Worm (Caenorhabditis elegans) whole organism, L1 larva: ENCODE data around the gene htz-1.
A peak's percentile ranks its signal among the peaks of the same experiment; 100 is the strongest.

Experiments used
- C16A3.4 ChIP-seq: fragments of 150-350 bp; optimal IDR thresholded peaks from 2 replicates; lab custom pipeline; 2014; ENCODE audit warnings: missing biosample characterization, missing genetic modification characterization
- aha-1 ChIP-seq: fragments of 150-350 bp; optimal IDR thresholded peaks from 2 replicates; lab custom pipeline; 2014; ENCODE audit warnings: missing biosample characterization, missing genetic modification characterization
- alr-1 ChIP-seq: fragments of 200-800 bp; sonication (Bioruptor generic); optimal IDR thresholded peaks from 2 replicates; lab custom pipeline; 2018; ENCODE audit warnings: borderline replicate concordance, mild to moderate bottlenecking, missing genetic modification characterization, missing compliant biosample characterization
- aly-2 ChIP-seq: fragments of 150-350 bp; optimal IDR thresholded peaks from 2 replicates; lab custom pipeline; 2014; ENCODE audit warnings: missing biosample characterization, missing genetic modification characterization
- ceh-63 ChIP-seq: fragments of 200-800 bp; sonication (Bioruptor generic); optimal IDR thresholded peaks from 2 replicates; lab custom pipeline; 2018; ENCODE audit warnings: mild to moderate bottlenecking, missing genetic modification characterization, missing compliant biosample characterization
- ceh-82 ChIP-seq, 3 experiments: fragments of 150-350 bp in 1 of 3; sonication (generic microtip) in 2 of 3; optimal IDR thresholded peaks; 2 replicates each; lab custom pipeline; 2014 to 2017; ENCODE audit warnings: missing biosample characterization in 3 of 3, missing genetic modification characterization in 3 of 3
- ceh-88 ChIP-seq: fragments of 200-800 bp; sonication (Bioruptor generic); IDR thresholded peaks from 2 replicates; pipeline ENCODE4 v1.3.6; 2022; ENCODE audit warnings: missing genetic modification characterization, missing compliant biosample characterization
- ceh-90 ChIP-seq: sonication (generic microtip); optimal IDR thresholded peaks from 2 replicates; lab custom pipeline; 2016; ENCODE audit warnings: missing genetic modification characterization, missing compliant biosample characterization
- dpl-1 ChIP-seq, 3 experiments: fragments of 150-350 bp in 2 of 3; sonication (generic microtip) in 1 of 3; optimal IDR thresholded peaks; 2 replicates each; lab custom pipeline; 2014 to 2017; ENCODE audit warnings: missing biosample characterization in 3 of 3, missing genetic modification characterization in 3 of 3, missing genetic modification reagents in 3 of 3
- dsc-1 ChIP-seq: sonication (generic microtip); optimal IDR thresholded peaks from 2 replicates; lab custom pipeline; 2016; ENCODE audit warnings: mild to moderate bottlenecking, missing genetic modification characterization, missing compliant biosample characterization
- efl-1 ChIP-seq, 4 experiments: fragments of 150-350 bp; optimal IDR thresholded peaks in 3 of 4; peaks in 1 of 4; 1 replicate in 1 of 4; 2 replicates in 3 of 4; lab custom pipeline; 2014; ENCODE audit warnings: missing biosample characterization in 2 of 4, missing genetic modification characterization in 2 of 4, missing genetic modification reagents in 2 of 4
- egl-27 ChIP-seq, 2 experiments: fragments of 150-350 bp in 1 of 2; sonication (generic microtip); optimal IDR thresholded peaks; 3 replicates each; lab custom pipeline; 2017 to 2018; ENCODE audit warnings: missing biosample characterization in 2 of 2, missing genetic modification characterization in 2 of 2, missing genetic modification reagents in 2 of 2
- elt-2 ChIP-seq: sonication (generic microtip); optimal IDR thresholded peaks from 2 replicates; lab custom pipeline; 2016; ENCODE audit warnings: missing genetic modification characterization, mild to moderate bottlenecking, inconsistent platforms, missing compliant biosample characterization, missing genetic modification reagents
- ets-5 ChIP-seq: fragments of 200-800 bp; sonication (Bioruptor generic); IDR thresholded peaks from 2 replicates; pipeline ENCODE4 v1.3.6; 2022; ENCODE audit warnings: missing genetic modification characterization, missing compliant biosample characterization
- fkh-10 ChIP-seq: sonication (generic microtip); optimal IDR thresholded peaks from 2 replicates; lab custom pipeline; 2017; ENCODE audit warnings: missing biosample characterization, missing genetic modification reagents, missing genetic modification characterization
- fkh-4 ChIP-seq: sonication (generic microtip); optimal IDR thresholded peaks from 2 replicates; lab custom pipeline; 2016; ENCODE audit warnings: missing compliant biosample characterization, missing genetic modification characterization, borderline replicate concordance
- grh-1 ChIP-seq: fragments of 200-800 bp; sonication (Bioruptor generic); IDR thresholded peaks from 2 replicates; pipeline ENCODE4 v1.3.6; 2022; ENCODE audit warnings: missing genetic modification reagents, missing genetic modification characterization, missing compliant biosample characterization
- hlh-17 ChIP-seq: fragments of 200-800 bp; sonication (Bioruptor generic); optimal IDR thresholded peaks from 2 replicates; lab custom pipeline; 2018; ENCODE audit warnings: missing genetic modification characterization, mild to moderate bottlenecking, missing compliant biosample characterization, moderate library complexity, borderline replicate concordance
- hlh-4 ChIP-seq: sonication (generic microtip); optimal IDR thresholded peaks from 2 replicates; lab custom pipeline; 2016; ENCODE audit warnings: mild to moderate bottlenecking, missing genetic modification characterization, missing compliant biosample characterization
- irx-1 ChIP-seq: sonication (generic microtip); optimal IDR thresholded peaks from 2 replicates; lab custom pipeline; 2016; ENCODE audit warnings: missing genetic modification characterization, missing compliant biosample characterization
- lin-13 ChIP-seq: fragments of 150-350 bp; optimal IDR thresholded peaks from 2 replicates; lab custom pipeline; 2014; ENCODE audit warnings: missing biosample characterization, missing genetic modification reagents, missing genetic modification characterization
- lin-15B ChIP-seq: fragments of 150-350 bp; sonication (generic microtip); optimal IDR thresholded peaks from 3 replicates; lab custom pipeline; 2014; ENCODE audit warnings: missing biosample characterization, missing genetic modification characterization
- lin-35 ChIP-seq, 2 experiments: fragments of 150-350 bp; optimal IDR thresholded peaks; 2 replicates each; lab custom pipeline; 2014; ENCODE audit warnings: missing biosample characterization in 2 of 2, missing genetic modification characterization in 2 of 2, missing genetic modification reagents in 2 of 2
- mdl-1 ChIP-seq, 2 experiments: fragments of 150-350 bp; optimal IDR thresholded peaks; 2 replicates each; lab custom pipeline; 2014 to 2017; ENCODE audit warnings: missing biosample characterization in 2 of 2, missing genetic modification characterization in 2 of 2, inconsistent platforms in 1 of 2
- nhr-11 ChIP-seq: fragments of 150-350 bp; optimal IDR thresholded peaks from 2 replicates; lab custom pipeline; 2014; ENCODE audit warnings: missing biosample characterization, missing genetic modification characterization
- nhr-12 ChIP-seq: sonication (generic microtip); optimal IDR thresholded peaks from 2 replicates; lab custom pipeline; 2017; ENCODE audit warnings: missing biosample characterization, missing genetic modification characterization
- nhr-19 ChIP-seq: fragments of 200-800 bp; sonication (Bioruptor generic); conservative IDR thresholded peaks from 2 replicates; pipeline ENCODE4 v1.3.6; 2022; ENCODE audit warnings: missing genetic modification characterization, missing compliant biosample characterization
- nhr-20 ChIP-seq: sonication (generic microtip); optimal IDR thresholded peaks from 2 replicates; lab custom pipeline; 2016; ENCODE audit warnings: mild to moderate bottlenecking, missing genetic modification characterization, missing compliant biosample characterization
- nhr-237 ChIP-seq: fragments of 150-350 bp; optimal IDR thresholded peaks from 2 replicates; lab custom pipeline; 2014; ENCODE audit warnings: missing biosample characterization, missing genetic modification characterization
- nhr-47 ChIP-seq: sonication (generic microtip); optimal IDR thresholded peaks from 2 replicates; lab custom pipeline; 2016; ENCODE audit warnings: mild to moderate bottlenecking, missing genetic modification characterization, moderate library complexity, missing compliant biosample characterization
- nhr-71 ChIP-seq: sonication (generic microtip); optimal IDR thresholded peaks from 2 replicates; lab custom pipeline; 2016; ENCODE audit warnings: mild to moderate bottlenecking, missing genetic modification characterization, moderate library complexity, missing compliant biosample characterization
- nhr-77 ChIP-seq: fragments of 150-350 bp; optimal IDR thresholded peaks from 2 replicates; lab custom pipeline; 2014; ENCODE audit warnings: missing biosample characterization, missing genetic modification characterization
- nhr-84 ChIP-seq: sonication (generic microtip); optimal IDR thresholded peaks from 2 replicates; lab custom pipeline; 2017; ENCODE audit warnings: missing biosample characterization, missing genetic modification characterization
- nhr-85 ChIP-seq: sonication (generic microtip); peaks from one replicate; lab custom pipeline; 2016; ENCODE audit warnings: missing genetic modification characterization, inconsistent platforms, missing compliant biosample characterization
- pag-3 ChIP-seq: sonication (generic microtip); optimal IDR thresholded peaks from 2 replicates; lab custom pipeline; 2017; ENCODE audit warnings: missing genetic modification characterization, mild to moderate bottlenecking, missing compliant biosample characterization, antibody characterized with exemption, borderline replicate concordance; ENCODE audit not compliant: insufficient read depth
- pax-3 ChIP-seq: fragments of 200-800 bp; sonication (Bioruptor generic); optimal IDR thresholded peaks from 2 replicates; lab custom pipeline; 2018; ENCODE audit warnings: mild to moderate bottlenecking, missing genetic modification characterization, moderate library complexity, missing compliant biosample characterization
- rnt-1 ChIP-seq: sonication (generic microtip); optimal IDR thresholded peaks from 2 replicates; lab custom pipeline; 2016; ENCODE audit warnings: mild to moderate bottlenecking, missing genetic modification characterization, moderate library complexity, missing compliant biosample characterization
- skn-1 ChIP-seq: fragments of 150-350 bp; optimal IDR thresholded peaks from 2 replicates; lab custom pipeline; 2014; ENCODE audit warnings: missing biosample characterization, missing genetic modification characterization
- snpc-4 ChIP-seq: fragments of 150-350 bp; optimal IDR thresholded peaks from 2 replicates; lab custom pipeline; 2014; ENCODE audit warnings: missing biosample characterization, missing genetic modification characterization
- sox-4 ChIP-seq: sonication (generic microtip); optimal IDR thresholded peaks from 2 replicates; lab custom pipeline; 2016; ENCODE audit warnings: missing genetic modification characterization, missing compliant biosample characterization
- unc-30 ChIP-seq: sonication (generic microtip); optimal IDR thresholded peaks from 2 replicates; lab custom pipeline; 2017; ENCODE audit warnings: missing biosample characterization, missing genetic modification characterization
- unc-86 ChIP-seq: sonication (generic microtip); optimal IDR thresholded peaks from 2 replicates; lab custom pipeline; 2016; ENCODE audit warnings: missing genetic modification characterization, missing compliant biosample characterization
- zip-4 ChIP-seq: fragments of 200-800 bp; sonication (Bioruptor generic); optimal IDR thresholded peaks from 2 replicates; lab custom pipeline; 2018; ENCODE audit warnings: mild to moderate bottlenecking, missing genetic modification characterization, moderate library complexity, missing compliant biosample characterization
- ztf-4 ChIP-seq: fragments of 150-350 bp; optimal IDR thresholded peaks from 2 replicates; lab custom pipeline; 2014; ENCODE audit warnings: missing biosample characterization, missing genetic modification characterization

Gene htz-1

ce11 chrIV:4469770-4470709, 24.0 kb downstream of the htz-1 start (continued):
- peak in 1 of 3 experiments; percentile 53 for TF ChIP-seq ceh-82 (tag; optimal IDR thresholded peaks at IDR 0.05; lab: Kevin White, UChicago)
- peak; percentile 69 for TF ChIP-seq unc-86 (tag; lab: Kevin White, UChicago)
- peak in 1 of 2 experiments; percentile 93 for TF ChIP-seq mdl-1 (tag; optimal IDR thresholded peaks at IDR 0.05; lab: Kevin White, UChicago)
- TF ChIP-seq snpc-4: peak; percentile 31
- peak; percentile 68 for TF ChIP-seq pax-3 (tag; lab: Kevin White, UChicago)
- peak; percentile 72 for TF ChIP-seq nhr-47 (tag; lab: Kevin White, UChicago)
- TF ChIP-seq zip-4 (GFP tag; lab: Kevin White, UChicago): peak; percentile 36
- TF ChIP-seq elt-2 (tag; lab: Kevin White, UChicago): peak; percentile 59
- TF ChIP-seq ceh-90 (tag; lab: Kevin White, UChicago): no peak
- TF ChIP-seq lin-13: peak; percentile 75
- TF ChIP-seq alr-1 (tag; lab: Kevin White, UChicago): no peak
- TF ChIP-seq sox-4 (tag; lab: Kevin White, UChicago): peak; percentile 47
- TF ChIP-seq dsc-1 (tag; lab: Kevin White, UChicago): no peak
- TF ChIP-seq nhr-20 (tag; lab: Kevin White, UChicago): peak; percentile 72
- TF ChIP-seq ceh-63 (GFP tag; lab: Kevin White, UChicago): no peak
- peak; percentile 80 for TF ChIP-seq ceh-88 (GFP tag; lab: Robert Waterston, UW)
- TF ChIP-seq hlh-4 (tag; lab: Kevin White, UChicago): no peak

ce11 chrIV:4470885-4471772, 25.1 kb downstream of the htz-1 start:
- no peak for TF ChIP-seq irx-1 (tag; lab: Kevin White, UChicago)
- no peak for TF ChIP-seq fkh-10 (GFP tag; lab: Kevin White, UChicago)
- peak; percentile 57 to 75 (median 65) for TF ChIP-seq dpl-1 (GFP tag; optimal IDR thresholded peaks at IDR 0.05; lab: Kevin White, UChicago)
- no peak for TF ChIP-seq egl-27 (tag; optimal IDR thresholded peaks at IDR 0.05; lab: Kevin White, UChicago)
- no peak for TF ChIP-seq unc-30 (tag; lab: Kevin White, UChicago)
- TF ChIP-seq zip-4 (GFP tag; lab: Kevin White, UChicago): peak; percentile 21
- TF ChIP-seq sox-4 (tag; lab: Kevin White, UChicago): no peak
- TF ChIP-seq elt-2 (tag; lab: Kevin White, UChicago): no peak
- no peak for TF ChIP-seq nhr-84 (tag; lab: Kevin White, UChicago)
- no peak for TF ChIP-seq grh-1 (GFP tag; lab: Robert Waterston, UW)
- peak; percentile 43; the same call in 1 of the 2 replicates for TF ChIP-seq ceh-88 (GFP tag; lab: Robert Waterston, UW)
- TF ChIP-seq fkh-4 (tag; lab: Kevin White, UChicago): no peak
- no peak for TF ChIP-seq nhr-77 (tag; lab: Kevin White, UChicago)
- TF ChIP-seq ceh-82 (tag; optimal IDR thresholded peaks at IDR 0.05; lab: Kevin White, UChicago): peak in 2 of 3 experiments; percentile 14 to 23
- TF ChIP-seq aly-2 (tag; lab: Kevin White, UChicago): no peak
- peak; percentile 54 for TF ChIP-seq C16A3.4
- TF ChIP-seq nhr-11: no peak
- no peak for TF ChIP-seq lin-15B (tag; lab: Kevin White, UChicago)
- TF ChIP-seq skn-1 (tag; lab: Kevin White, UChicago): no peak
- no peak for TF ChIP-seq aha-1
- TF ChIP-seq nhr-12 (tag; lab: Kevin White, UChicago): no peak
- no peak for TF ChIP-seq ets-5 (GFP tag; lab: Robert Waterston, UW)
- TF ChIP-seq ztf-4 (tag; lab: Kevin White, UChicago): no peak
- no peak for TF ChIP-seq pag-3 (tag; lab: Kevin White, UChicago)
- TF ChIP-seq rnt-1 (tag; lab: Kevin White, UChicago): peak; percentile 50
- TF ChIP-seq ceh-90 (tag; lab: Kevin White, UChicago): no peak
- peak; percentile 47 for TF ChIP-seq nhr-71
- TF ChIP-seq nhr-237: no peak
- peak; percentile 47 for TF ChIP-seq nhr-85 (tag; lab: Kevin White, UChicago)
- peak; percentile 11 for TF ChIP-seq nhr-47 (tag; lab: Kevin White, UChicago)
- peak; percentile 34 for TF ChIP-seq nhr-19
- TF ChIP-seq nhr-20 (tag; lab: Kevin White, UChicago): peak; percentile 9
- peak; percentile 59 to 81 for TF ChIP-seq lin-35 (GFP tag; optimal IDR thresholded peaks at IDR 0.05; lab: Kevin White, UChicago)
- peak; percentile 57 to 77 for TF ChIP-seq efl-1 (optimal IDR thresholded peaks at IDR 0.05; lab: Kevin White, UChicago)
- TF ChIP-seq efl-1 (GFP tag; optimal IDR thresholded peaks at IDR 0.05 in 1 of 2; lab: Kevin White, UChicago): peak; percentile 78 to 97
- no peak for TF ChIP-seq hlh-17 (GFP tag; lab: Kevin White, UChicago)
